Worm (Caenorhabditis elegans) whole organism, young adult: ENCODE results near the gene C07D8.5.

Source experiments
- B0336.3 ChIP-seq: fragments of 200-800 bp; sonication (Bioruptor generic); IDR thresholded peaks from 2 replicates; pipeline ENCODE4 v1.3.6; 2022; ENCODE audit warnings: missing genetic modification characterization, missing compliant biosample characterization
- F10E7.11 ChIP-seq: sonication (generic microtip); optimal IDR thresholded peaks from 2 replicates; lab custom pipeline; 2017; ENCODE audit warnings: mild to moderate bottlenecking, missing genetic modification characterization, moderate library complexity, missing compliant biosample characterization
- F33H1.4 ChIP-seq: fragments of 200-800 bp; sonication (Bioruptor generic); IDR thresholded peaks from 2 replicates; pipeline ENCODE4 v1.3.6; 2022; ENCODE audit warnings: missing genetic modification reagents, missing genetic modification characterization, missing compliant biosample characterization
- F57A8.1 ChIP-seq: fragments of 200-800 bp; sonication (Bioruptor generic); optimal IDR thresholded peaks from 2 replicates; lab custom pipeline; 2018; ENCODE audit warnings: mild to moderate bottlenecking, missing genetic modification characterization, moderate library complexity, missing compliant biosample characterization
- K12H6.12 ChIP-seq: fragments of 200-800 bp; sonication (Bioruptor generic); optimal IDR thresholded peaks from 2 replicates; lab custom pipeline; 2018; ENCODE audit warnings: mild to moderate bottlenecking, missing genetic modification characterization, missing compliant biosample characterization
- T07F8.4 ChIP-seq: sonication (generic microtip); optimal IDR thresholded peaks from 2 replicates; lab custom pipeline; 2016; ENCODE audit warnings: mild to moderate bottlenecking, missing genetic modification characterization, moderate library complexity, missing compliant biosample characterization
- Y56A3A.18 ChIP-seq: fragments of 200-800 bp; sonication (Bioruptor generic); IDR thresholded peaks from 2 replicates; pipeline ENCODE4 v1.3.6; 2022; ENCODE audit warnings: missing genetic modification reagents, missing genetic modification characterization, missing compliant biosample characterization
- atf-7 ChIP-seq: sonication (generic microtip); optimal IDR thresholded peaks from 2 replicates; lab custom pipeline; 2017; ENCODE audit warnings: mild to moderate bottlenecking, missing genetic modification characterization, missing compliant biosample characterization
- cebp-1 ChIP-seq, 2 experiments: fragments of 200-800 bp in 1 of 2; sonication (Bioruptor generic) in 1 of 2; sonication (generic microtip) in 1 of 2; IDR thresholded peaks in 1 of 2; optimal IDR thresholded peaks in 1 of 2; 2 replicates each; pipeline versions ENCODE4 v1.3.6 to Lab custom; 2017 to 2022; ENCODE audit warnings: missing compliant biosample characterization in 2 of 2, missing genetic modification characterization in 2 of 2, mild to moderate bottlenecking in 1 of 2, missing genetic modification reagents in 1 of 2, moderate library complexity in 1 of 2
- ceh-100 ChIP-seq: fragments of 200-800 bp; sonication (Bioruptor generic); IDR thresholded peaks from 2 replicates; pipeline ENCODE4 v1.3.6; 2022; ENCODE audit warnings: missing genetic modification reagents, missing genetic modification characterization, missing compliant biosample characterization
- ceh-40 ChIP-seq: fragments of 200-800 bp; sonication (Bioruptor generic); IDR thresholded peaks from 2 replicates; pipeline ENCODE4 v1.3.6; 2022; ENCODE audit warnings: missing genetic modification characterization, missing compliant biosample characterization
- chd-7 ChIP-seq: sonication (generic microtip); optimal IDR thresholded peaks from 2 replicates; lab custom pipeline; 2016; ENCODE audit warnings: mild to moderate bottlenecking, missing genetic modification characterization, moderate library complexity, missing compliant biosample characterization
- dox-1 ChIP-seq: fragments of 200-800 bp; sonication (Bioruptor generic); IDR thresholded peaks from 2 replicates; pipeline ENCODE4 v1.3.6; 2022; ENCODE audit warnings: missing genetic modification reagents, missing genetic modification characterization, missing compliant biosample characterization
- ets-4 ChIP-seq: fragments of 200-800 bp; sonication (Bioruptor generic); optimal IDR thresholded peaks from 2 replicates; lab custom pipeline; 2018; ENCODE audit warnings: mild to moderate bottlenecking, missing genetic modification characterization, missing compliant biosample characterization
- hmg-1.2 ChIP-seq: fragments of 200-800 bp; sonication (Bioruptor generic); IDR thresholded peaks from 2 replicates; pipeline ENCODE4 v1.3.6; 2022; ENCODE audit warnings: missing genetic modification reagents, missing genetic modification characterization, missing compliant biosample characterization
- lag-1 ChIP-seq: fragments of 200-800 bp; sonication (Bioruptor generic); IDR thresholded peaks from 2 replicates; pipeline ENCODE4 v1.3.6; 2022; ENCODE audit warnings: missing genetic modification reagents, missing genetic modification characterization, missing compliant biosample characterization
- let-607 ChIP-seq, 2 experiments: fragments of 200-800 bp in 1 of 2; sonication (Bioruptor generic) in 1 of 2; sonication (generic microtip) in 1 of 2; optimal IDR thresholded peaks; 2 replicates each; lab custom pipeline; 2016 to 2018; ENCODE audit warnings: mild to moderate bottlenecking in 2 of 2, missing compliant biosample characterization in 2 of 2, missing genetic modification characterization in 2 of 2, moderate library complexity in 2 of 2, missing genotype in 1 of 2
- lir-1 ChIP-seq: fragments of 200-800 bp; sonication (Bioruptor generic); conservative IDR thresholded peaks from 2 replicates; pipeline ENCODE4 v1.3.6; 2022; ENCODE audit warnings: missing genetic modification reagents, missing genetic modification characterization, missing compliant biosample characterization
- madf-8 ChIP-seq: fragments of 200-800 bp; sonication (Bioruptor generic); conservative IDR thresholded peaks from 2 replicates; pipeline ENCODE4 v1.3.6; 2022; ENCODE audit warnings: missing genetic modification reagents, missing genetic modification characterization, missing compliant biosample characterization
- mcd-1 ChIP-seq: fragments of 200-800 bp; sonication (Bioruptor generic); IDR thresholded peaks from 2 replicates; pipeline ENCODE4 v1.3.6; 2022; ENCODE audit warnings: missing genetic modification reagents, missing genetic modification characterization, missing compliant biosample characterization
- nfya-2 ChIP-seq: fragments of 200-800 bp; sonication (Bioruptor generic); IDR thresholded peaks from 2 replicates; pipeline ENCODE4 v1.3.6; 2022; ENCODE audit warnings: missing genetic modification reagents, missing genetic modification characterization, missing compliant biosample characterization
- nhr-80 ChIP-seq: sonication (generic microtip); optimal IDR thresholded peaks from 2 replicates; lab custom pipeline; 2016; ENCODE audit warnings: missing genetic modification characterization, missing compliant biosample characterization
- pbrm-1 ChIP-seq: fragments of 200-800 bp; sonication (Bioruptor generic); IDR thresholded peaks from 2 replicates; pipeline ENCODE4 v1.3.6; 2022; ENCODE audit warnings: missing genetic modification reagents, missing genetic modification characterization, missing compliant biosample characterization
- pha-4 ChIP-seq: fragments of 150-350 bp; sonication (generic microtip); optimal IDR thresholded peaks from 2 replicates; lab custom pipeline; 2014; ENCODE audit warnings: missing biosample characterization, missing genetic modification reagents, missing genetic modification characterization
- snpc-1.3 ChIP-seq: sonication (generic microtip); optimal IDR thresholded peaks from 2 replicates; lab custom pipeline; 2017; ENCODE audit warnings: missing genetic modification characterization, mild to moderate bottlenecking, missing compliant biosample characterization, antibody characterized with exemption, moderate library complexity, missing genotype, missing genetic modification reagents; ENCODE audit not compliant: insufficient read depth
- snpc-3.4 ChIP-seq: sonication (generic microtip); optimal IDR thresholded peaks from 2 replicates; lab custom pipeline; 2017; ENCODE audit warnings: missing genetic modification characterization, mild to moderate bottlenecking, missing compliant biosample characterization, antibody characterized with exemption, moderate library complexity, missing genotype, missing genetic modification reagents
- unc-62 ChIP-seq: fragments of 150-350 bp; optimal IDR thresholded peaks from 2 replicates; lab custom pipeline; 2014; ENCODE audit warnings: missing biosample characterization, missing genetic modification reagents, missing genetic modification characterization
- xnd-1 ChIP-seq: sonication (generic microtip); optimal IDR thresholded peaks from 2 replicates; lab custom pipeline; 2016; ENCODE audit warnings: missing genotype, missing genetic modification reagents, missing genetic modification characterization, missing compliant biosample characterization
- ztf-22 ChIP-seq: fragments of 200-800 bp; sonication (Bioruptor generic); optimal IDR thresholded peaks from 2 replicates; lab custom pipeline; 2018; ENCODE audit warnings: mild to moderate bottlenecking, missing genetic modification characterization, moderate library complexity, missing compliant biosample characterization
- ztf-25 ChIP-seq: fragments of 200-800 bp; sonication (Bioruptor generic); IDR thresholded peaks from 2 replicates; pipeline ENCODE4 v1.3.6; 2022; ENCODE audit warnings: missing genetic modification reagents, missing genetic modification characterization, missing compliant biosample characterization

C07D8.5 gene

DNA sequence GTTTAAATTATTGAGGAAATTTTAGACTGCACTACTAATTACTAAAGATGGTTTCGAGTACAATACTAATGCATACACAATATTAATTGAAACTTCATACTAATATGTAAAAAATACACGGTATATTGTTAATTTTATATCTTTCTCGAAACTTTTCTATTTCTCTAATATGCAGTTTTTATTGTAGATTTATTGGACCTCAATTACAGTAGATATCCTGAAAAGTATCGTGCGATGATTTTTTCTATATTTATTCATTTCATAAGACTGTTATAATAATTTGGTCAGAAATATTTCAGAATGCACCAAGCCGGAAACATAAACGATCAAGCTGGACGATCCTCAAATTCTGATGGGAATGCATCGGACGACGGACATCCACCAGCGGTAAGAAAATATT is at the start of gene C07D8.5:
C07D8.5 (plus strand) TSS at position 301 of the 400 bp plus-strand sequence.
- no peak for TF ChIP-seq unc-62
- TF ChIP-seq snpc-3.4 (tag; lab: Kevin White, UChicago) = no peak
- no peak for TF ChIP-seq atf-7
- TF ChIP-seq madf-8 (GFP tag; lab: Robert Waterston, UW) = no peak

- peak; percentile 53 for TF ChIP-seq ztf-22
- TF ChIP-seq K12H6.12 (tag; lab: Kevin White, UChicago) = no peak
- peak; percentile 53; the same call in 1 of the 2 replicates for TF ChIP-seq B0336.3
- 0 out of 2 replicates have a peak, but pooled peaks have one; percentile 17 for TF ChIP-seq hmg-1.2 (GFP tag; lab: Robert Waterston, UW)
- TF ChIP-seq unc-62 = peak; percentile 29
- no peak for TF ChIP-seq ceh-100 (GFP tag; lab: Robert Waterston, UW)
- peak; percentile 78 to 91 for TF ChIP-seq let-607 (tag; optimal IDR thresholded peaks at IDR 0.05; lab: Kevin White, UChicago)
- no peak for TF ChIP-seq mcd-1 (GFP tag; lab: Robert Waterston, UW)
- TF ChIP-seq F33H1.4 (GFP tag; lab: Robert Waterston, UW) = no peak
- no peak for TF ChIP-seq ceh-40 (GFP tag; lab: Robert Waterston, UW)
- 0 out of 2 replicates have a peak, but pooled peaks have one; percentile 36 for TF ChIP-seq pbrm-1 (GFP tag; lab: Robert Waterston, UW)
- no peak for TF ChIP-seq cebp-1 (GFP tag; IDR thresholded peaks at IDR 0.05; lab: Robert Waterston, UW)
- peak; percentile 39 for TF ChIP-seq cebp-1 (tag; optimal IDR thresholded peaks at IDR 0.05; lab: Kevin White, UChicago)
- no peak for TF ChIP-seq nfya-2 (GFP tag; lab: Robert Waterston, UW)
- no peak for TF ChIP-seq pha-4 (tag; lab: Kevin White, UChicago)
- TF ChIP-seq nhr-80 (tag; lab: Kevin White, UChicago) = peak; percentile 96
- TF ChIP-seq ets-4 = peak; percentile 26
- TF ChIP-seq atf-7 = peak; percentile 44
- TF ChIP-seq snpc-1.3 (tag; lab: Kevin White, UChicago) = no peak
- TF ChIP-seq dox-1 (GFP tag; lab: Robert Waterston, UW) = peak; percentile 60
- TF ChIP-seq, all 124 proteins: peak for 11
Measured at ce11 chrX:7296310-7296709, 47.5 kb upstream of the C07D8.5 start.

- TF ChIP-seq F10E7.11 (tag; lab: Kevin White, UChicago) = no peak
- no peak for TF ChIP-seq lir-1 (GFP tag; lab: Robert Waterston, UW)
- no peak for TF ChIP-seq K12H6.12 (tag; lab: Kevin White, UChicago)
- TF ChIP-seq xnd-1 (tag; lab: Kevin White, UChicago) = no peak
- no peak for TF ChIP-seq F57A8.1 (GFP tag; lab: Kevin White, UChicago)
- TF ChIP-seq ceh-40 (GFP tag; lab: Robert Waterston, UW) = no peak
- no peak for TF ChIP-seq ztf-25 (GFP tag; lab: Robert Waterston, UW)
- no peak for TF ChIP-seq Y56A3A.18
- TF ChIP-seq, all 124 proteins: peak for 0
Measured at ce11 chrX:7298652-7299051, 45.2 kb upstream of the C07D8.5 start, which contains the start of gene K03A1.4. TSS of gene K03A1.4 (minus strand) at chrX:7298752.

DNA sequence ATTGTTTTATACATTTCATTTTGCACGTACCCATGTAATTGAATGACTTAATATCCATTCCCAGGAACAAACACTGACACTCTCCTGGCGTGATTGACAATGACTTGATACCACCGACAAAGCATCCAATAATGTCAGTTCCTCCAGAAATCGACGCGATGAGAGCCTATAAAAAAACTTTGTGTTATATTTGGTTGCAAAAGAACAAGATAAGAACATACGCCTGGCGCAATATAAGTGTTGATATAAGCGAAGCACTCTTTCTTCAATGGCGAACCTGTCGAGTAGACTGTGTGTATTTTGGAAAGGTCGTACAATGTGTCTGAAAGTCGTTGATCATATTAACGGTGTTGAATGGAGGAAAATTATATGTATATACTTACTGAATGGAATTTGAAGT is 40.7 kb upstream of the C07D8.5 start:
- TF ChIP-seq lag-1 (GFP tag; lab: Robert Waterston, UW) (no peak), nhr-80 (tag; lab: Kevin White, UChicago) (peak; percentile 59), chd-7 (tag; lab: Kevin White, UChicago) (no peak), T07F8.4 (tag; lab: Kevin White, UChicago) (no peak), B0336.3 (no peak)
